Fruit fly (Drosophila melanogaster) whole organism, embryonic: ENCODE results near the gene CG42795.
A peak's percentile ranks its signal among the peaks of the same experiment; 100 is the strongest.

Experiments
- ATbp ChIP-seq: fragments of 200-800 bp; sonication (Bioruptor generic); optimal IDR thresholded peaks from 2 replicates; lab custom pipeline; 2017; ENCODE audit warnings: missing biosample characterization, mild to moderate bottlenecking, missing genetic modification characterization, missing genetic modification reagents
- Ada2b ChIP-seq: fragments of 200-800 bp; sonication (Bioruptor generic); IDR thresholded peaks from 2 replicates; pipeline ENCODE4 v1.3.6; 2022; ENCODE audit warnings: missing biosample characterization, missing genetic modification characterization
- CG1233 ChIP-seq: fragments of 200-800 bp; sonication (Bioruptor generic); optimal IDR thresholded peaks from 4 replicates; lab custom pipeline; 2018; ENCODE audit warnings: missing biosample characterization, mild to moderate bottlenecking, missing genetic modification characterization
- CG12391 ChIP-seq: fragments of 200-800 bp; sonication (Bioruptor generic); optimal IDR thresholded peaks from 3 replicates; lab custom pipeline; 2018; ENCODE audit warnings: missing biosample characterization, mild to moderate bottlenecking, missing genetic modification characterization, moderate library complexity
- CG13296 ChIP-seq: fragments of 200-800 bp; sonication (Bioruptor generic); optimal IDR thresholded peaks from 3 replicates; lab custom pipeline; 2018; ENCODE audit warnings: missing biosample characterization, mild to moderate bottlenecking, missing genetic modification characterization
- CG13424 ChIP-seq: fragments of 200-800 bp; sonication (Bioruptor generic); optimal IDR thresholded peaks from 2 replicates; lab custom pipeline; 2019; ENCODE audit warnings: missing biosample characterization, mild to moderate bottlenecking, missing genetic modification characterization, moderate library complexity
- CG13775 ChIP-seq: fragments of 200-800 bp; sonication (Bioruptor generic); optimal IDR thresholded peaks from 3 replicates; lab custom pipeline; 2017; ENCODE audit warnings: missing biosample characterization, mild to moderate bottlenecking, missing genetic modification characterization
- CG15269 ChIP-seq: fragments of 200-800 bp; sonication (Bioruptor generic); optimal IDR thresholded peaks from 2 replicates; lab custom pipeline; 2018; ENCODE audit warnings: missing biosample characterization, mild to moderate bottlenecking, missing genetic modification characterization, moderate library complexity
- CG16813 ChIP-seq: fragments of 200-800 bp; sonication (Bioruptor generic); IDR thresholded peaks from 3 replicates; pipeline ENCODE4 v1.3.6; 2022; ENCODE audit warnings: missing biosample characterization, missing genetic modification characterization; ENCODE audit not compliant: partially characterized antibody
- CG17385 ChIP-seq: fragments of 200-800 bp; sonication (Bioruptor generic); optimal IDR thresholded peaks from 3 replicates; lab custom pipeline; 2018; ENCODE audit warnings: missing biosample characterization, mild to moderate bottlenecking, missing genetic modification characterization
- CG17912 ChIP-seq: fragments of 200-800 bp; sonication (Bioruptor generic); optimal IDR thresholded peaks from 2 replicates; lab custom pipeline; 2018; ENCODE audit warnings: missing biosample characterization, mild to moderate bottlenecking, missing genetic modification characterization
- CG2678 ChIP-seq: fragments of 200-800 bp; sonication (Bioruptor generic); optimal IDR thresholded peaks from 3 replicates; lab custom pipeline; 2019; ENCODE audit warnings: missing biosample characterization, mild to moderate bottlenecking, missing genetic modification characterization, moderate library complexity
- CG34376 ChIP-seq: fragments of 200-800 bp; sonication (Bioruptor generic); optimal IDR thresholded peaks from 2 replicates; lab custom pipeline; 2018; ENCODE audit warnings: missing biosample characterization, mild to moderate bottlenecking, missing genetic modification characterization
- CG5180 ChIP-seq: fragments of 200-800 bp; sonication (Bioruptor generic); optimal IDR thresholded peaks from 3 replicates; lab custom pipeline; 2017; ENCODE audit warnings: missing biosample characterization, missing genetic modification characterization, mild to moderate bottlenecking, moderate library complexity, missing genetic modification reagents
- CG6765 ChIP-seq: fragments of 200-800 bp; sonication (Bioruptor generic); optimal IDR thresholded peaks from 3 replicates; lab custom pipeline; 2017; ENCODE audit warnings: missing biosample characterization, mild to moderate bottlenecking, missing genetic modification characterization
- CG7987 ChIP-seq: fragments of 200-800 bp; sonication (Bioruptor generic); optimal IDR thresholded peaks from 2 replicates; lab custom pipeline; 2018; ENCODE audit warnings: missing biosample characterization, mild to moderate bottlenecking, missing genetic modification characterization, moderate library complexity
- CG8290 ChIP-seq, 3 experiments: fragments of 200-800 bp; sonication (Bioruptor generic); optimal IDR thresholded peaks; 2 replicates each; lab custom pipeline; 2016 to 2019; ENCODE audit warnings: missing biosample characterization in 3 of 3, missing genetic modification characterization in 3 of 3, mild to moderate bottlenecking in 2 of 3, moderate library complexity in 1 of 3
- CG8924 ChIP-seq: fragments of 200-800 bp; optimal IDR thresholded peaks from 3 replicates; lab custom pipeline; 2019; ENCODE audit warnings: missing biosample characterization, mild to moderate bottlenecking, missing genetic modification characterization, moderate library complexity
- CG9932 ChIP-seq: fragments of 200-800 bp; sonication (Bioruptor generic); IDR thresholded peaks from 2 replicates; pipeline ENCODE4 v1.3.6; 2022; ENCODE audit warnings: missing biosample characterization, missing genetic modification characterization
- Dip3 ChIP-seq: fragments of 200-800 bp; sonication (Bioruptor generic); optimal IDR thresholded peaks from 3 replicates; lab custom pipeline; 2016; ENCODE audit warnings: missing biosample characterization, missing genetic modification characterization
- HmgZ ChIP-seq: fragments of 200-800 bp; sonication (Bioruptor generic); optimal IDR thresholded peaks from 2 replicates; lab custom pipeline; 2018; ENCODE audit warnings: missing biosample characterization, mild to moderate bottlenecking, missing genetic modification characterization
- Hr3 ChIP-seq: fragments of 200-800 bp; sonication (Bioruptor generic); optimal IDR thresholded peaks from 3 replicates; lab custom pipeline; 2016; ENCODE audit warnings: missing biosample characterization, missing genetic modification characterization
- Hr51 ChIP-seq, 2 experiments: fragments of 200-800 bp; sonication (Bioruptor generic); optimal IDR thresholded peaks; 2 replicates in 1 of 2; 3 replicates in 1 of 2; lab custom pipeline; 2016 to 2018; ENCODE audit warnings: missing biosample characterization in 2 of 2, missing genetic modification characterization in 2 of 2, mild to moderate bottlenecking in 1 of 2, moderate library complexity in 1 of 2
- NC2β ChIP-seq: fragments of 200-800 bp; sonication (Bioruptor generic); optimal IDR thresholded peaks from 2 replicates; lab custom pipeline; 2016; ENCODE audit warnings: missing biosample characterization, missing genetic modification characterization
- NK7.1 ChIP-seq: fragments of 200-800 bp; sonication (Bioruptor generic); optimal IDR thresholded peaks from 3 replicates; lab custom pipeline; 2016; ENCODE audit warnings: missing biosample characterization, missing genetic modification characterization
- Usf ChIP-seq: fragments of 200-800 bp; sonication (Bioruptor generic); optimal IDR thresholded peaks from 2 replicates; lab custom pipeline; 2017; ENCODE audit warnings: missing genotype, missing biosample characterization, missing genetic modification characterization
- bsh ChIP-seq, 2 experiments: fragments of 200-800 bp; sonication (Bioruptor generic); optimal IDR thresholded peaks; 2 replicates each; lab custom pipeline; 2017 to 2018; ENCODE audit warnings: mild to moderate bottlenecking in 2 of 2, missing biosample characterization in 2 of 2, missing genetic modification characterization in 2 of 2, moderate library complexity in 1 of 2
- dmrt99B ChIP-seq: fragments of 200-800 bp; sonication (Bioruptor generic); optimal IDR thresholded peaks from 2 replicates; lab custom pipeline; 2018; ENCODE audit warnings: missing biosample characterization, mild to moderate bottlenecking, missing genetic modification characterization, moderate library complexity
- esg ChIP-seq: fragments of 200-800 bp; sonication (Bioruptor generic); conservative IDR thresholded peaks from 2 replicates; pipeline ENCODE4 v1.3.6; 2022; ENCODE audit warnings: missing biosample characterization, missing genetic modification characterization
- exex ChIP-seq: fragments of 200-800 bp; sonication (Bioruptor generic); optimal IDR thresholded peaks from 4 replicates; lab custom pipeline; 2018; ENCODE audit warnings: missing biosample characterization, mild to moderate bottlenecking, missing genetic modification characterization, moderate library complexity
- gce ChIP-seq: fragments of 200-800 bp; sonication (Bioruptor generic); IDR thresholded peaks from 3 replicates; pipeline ENCODE4 v1.3.6; 2022; ENCODE audit warnings: missing biosample characterization, missing genetic modification characterization
- gem ChIP-seq: fragments of 200-800 bp; sonication (Bioruptor generic); optimal IDR thresholded peaks from 2 replicates; lab custom pipeline; 2019; ENCODE audit warnings: missing biosample characterization, mild to moderate bottlenecking, missing genetic modification characterization, moderate library complexity
- grau ChIP-seq: fragments of 200-800 bp; optimal IDR thresholded peaks from 3 replicates; lab custom pipeline; 2019; ENCODE audit warnings: missing biosample characterization, mild to moderate bottlenecking, missing genetic modification characterization, moderate library complexity
- hkb ChIP-seq, 2 experiments: fragments of 200-800 bp in 1 of 2; fragments of >200 bp in 1 of 2; sonication (Bioruptor generic) in 1 of 2; IDR thresholded peaks in 1 of 2; optimal IDR thresholded peaks in 1 of 2; 2 replicates each; pipeline versions ENCODE4 v1.3.6 to Lab custom; 2017 to 2022; ENCODE audit warnings: missing biosample characterization in 1 of 2, missing genetic modification characterization in 1 of 2
- mam ChIP-seq: fragments of 200-800 bp; sonication (Bioruptor generic); optimal IDR thresholded peaks from 3 replicates; lab custom pipeline; 2016; ENCODE audit warnings: missing biosample characterization, missing genetic modification characterization
- nom ChIP-seq: fragments of 200-800 bp; sonication (Bioruptor generic); optimal IDR thresholded peaks from 2 replicates; lab custom pipeline; 2017; ENCODE audit warnings: missing biosample characterization, missing genetic modification characterization, mild to moderate bottlenecking, moderate library complexity, missing genetic modification reagents
- odd ChIP-seq: fragments of 200-800 bp; sonication (Bioruptor generic); optimal IDR thresholded peaks from 2 replicates; lab custom pipeline; 2017; ENCODE audit warnings: missing biosample characterization, mild to moderate bottlenecking, missing genetic modification characterization
- pnt ChIP-seq: fragments of 200-800 bp; sonication (Bioruptor generic); optimal IDR thresholded peaks from 3 replicates; lab custom pipeline; 2016; ENCODE audit warnings: missing biosample characterization, missing genetic modification characterization
- ro ChIP-seq: fragments of 200-800 bp; sonication (Bioruptor generic); IDR thresholded peaks from 2 replicates; pipeline ENCODE4 v1.3.6; 2022; ENCODE audit warnings: missing biosample characterization, missing genetic modification characterization
- schlank ChIP-seq: fragments of 200-800 bp; sonication (Bioruptor generic); optimal IDR thresholded peaks from 2 replicates; lab custom pipeline; 2018; ENCODE audit warnings: missing biosample characterization, mild to moderate bottlenecking, missing genetic modification characterization
- sd ChIP-seq: fragments of 200-800 bp; sonication (Bioruptor generic); optimal IDR thresholded peaks from 3 replicates; lab custom pipeline; 2018; ENCODE audit warnings: missing biosample characterization, mild to moderate bottlenecking, missing genetic modification characterization, moderate library complexity
- shn ChIP-seq: fragments of 200-800 bp; sonication (Bioruptor generic); optimal IDR thresholded peaks from 3 replicates; lab custom pipeline; 2016; ENCODE audit warnings: missing biosample characterization, missing genetic modification characterization
- sob ChIP-seq: fragments of 200-800 bp; sonication (Bioruptor generic); IDR thresholded peaks from 2 replicates; pipeline ENCODE4 v1.3.6; 2022; ENCODE audit warnings: missing biosample characterization, missing genetic modification characterization
- wek ChIP-seq: fragments of 200-800 bp; sonication (Bioruptor generic); optimal IDR thresholded peaks from 3 replicates; lab custom pipeline; 2018; ENCODE audit warnings: missing biosample characterization, mild to moderate bottlenecking, missing genetic modification characterization, moderate library complexity

Gene CG42795

dm6 chr3R:10225390-10225789, at the start of gene CG42795:
TSS of gene CG42795 (plus strand) at chr3R:10225690.
- TF ChIP-seq gem (tag; lab: Kevin White, UChicago) = no peak
- no peak for TF ChIP-seq Dip3 (GFP tag; lab: Kevin White, UChicago)
- no peak for TF ChIP-seq CG8924 (tag; lab: Kevin White, UChicago)
- TF ChIP-seq Ada2b (GFP tag; lab: Robert Waterston, UW) = no peak
- no peak for TF ChIP-seq CG13775 (GFP tag; lab: Kevin White, UChicago)
- no peak for TF ChIP-seq NK7.1 (GFP tag; lab: Kevin White, UChicago)
- no peak for TF ChIP-seq ATbp
- TF ChIP-seq esg (GFP tag; lab: Robert Waterston, UW) = no peak
- no peak for TF ChIP-seq pnt

dm6 chr3R:10176927-10177511, 48.5 kb upstream of the CG42795 start:
- TF ChIP-seq CG13424 (no peak), nom (GFP tag; lab: Kevin White, UChicago) (peak; percentile 23), grau (tag; lab: Kevin White, UChicago) (peak; percentile 67), bsh (GFP tag; optimal IDR thresholded peaks at IDR 0.05; lab: Kevin White, UChicago) (peak in 1 of 2 experiments; percentile 23)

dm6 chr3R:10185986-10186385, 39.5 kb upstream of the CG42795 start:
- TF ChIP-seq CG17385 (GFP tag; lab: Kevin White, UChicago) (peak; percentile 25), schlank (peak; percentile 36), exex (tag; lab: Kevin White, UChicago) (peak; percentile 13), sob (peak; percentile 14; the same call in 1 of the 2 replicates), CG17912 (GFP tag; lab: Kevin White, UChicago) (peak; percentile 35), CG16813 (GFP tag; lab: Robert Waterston, UW) (no peak), CG6765 (GFP tag; lab: Kevin White, UChicago) (peak; percentile 4), CG5180 (GFP tag; lab: Kevin White, UChicago) (peak; percentile 20), mam (no peak), shn (no peak), Hr51 (GFP tag; optimal IDR thresholded peaks at IDR 0.05; lab: Kevin White, UChicago) (peak in 1 of 2 experiments; percentile 14), dmrt99B (peak; percentile 42), CG13424 (peak; percentile 39), Hr3 (GFP tag; lab: Kevin White, UChicago) (no peak), CG1233 (peak; percentile 14), CG12391 (no peak), bsh (GFP tag; optimal IDR thresholded peaks at IDR 0.05; lab: Kevin White, UChicago) (no peak), sd (tag; lab: Kevin White, UChicago) (peak; percentile 50), CG9932 (peak; percentile 38), gce (GFP tag; lab: Robert Waterston, UW) (0 out of 3 replicates have a peak, but pooled peaks have one; percentile 50), odd (peak; percentile 36), wek (GFP tag; lab: Kevin White, UChicago) (peak; percentile 55), CG2678 (peak; percentile 59), CG13296 (GFP tag; lab: Kevin White, UChicago) (peak; percentile 73), CG7987 (peak; percentile 50), HmgZ (no peak), Usf (GFP tag; lab: Kevin White, UChicago) (no peak), CG34376 (GFP tag; lab: Kevin White, UChicago) (peak; percentile 17), CG15269 (peak; percentile 35), ro (no peak), hkb (optimal IDR thresholded peaks at IDR 0.05; lab: Kevin White, UChicago) (no peak), hkb (GFP tag; IDR thresholded peaks at IDR 0.05; lab: Robert Waterston, UW) (0 out of 2 replicates have a peak, but pooled peaks have one; percentile 31), NC2β (no peak), CG8290 (GFP tag; optimal IDR thresholded peaks at IDR 0.05; lab: Kevin White, UChicago) (no peak), CG8290 (tag; optimal IDR thresholded peaks at IDR 0.05; lab: Kevin White, UChicago) (peak in 1 of 2 experiments; percentile 61)
